Fruit fly (Drosophila melanogaster) whole organism, adult: ENCODE data around the gene LSm3.
A peak's percentile ranks its signal among the peaks of the same experiment; 100 is the strongest.

Experiments
- CG11617 ChIP-seq: fragments of 200-800 bp; sonication (Bioruptor generic); optimal IDR thresholded peaks from 2 replicates; lab custom pipeline; 2017; ENCODE audit warnings: mild to moderate bottlenecking, missing biosample characterization, missing genetic modification reagents, missing genetic modification characterization
- Clk ChIP-seq: fragments of 200-800 bp; sonication (Bioruptor generic); optimal IDR thresholded peaks from 2 replicates; lab custom pipeline; 2017; ENCODE audit warnings: missing biosample characterization, missing genetic modification characterization
- Crg-1 ChIP-seq: fragments of 200-800 bp; sonication (Bioruptor generic); optimal IDR thresholded peaks from 2 replicates; lab custom pipeline; 2016; ENCODE audit warnings: missing biosample characterization, missing genetic modification characterization

DNA sequence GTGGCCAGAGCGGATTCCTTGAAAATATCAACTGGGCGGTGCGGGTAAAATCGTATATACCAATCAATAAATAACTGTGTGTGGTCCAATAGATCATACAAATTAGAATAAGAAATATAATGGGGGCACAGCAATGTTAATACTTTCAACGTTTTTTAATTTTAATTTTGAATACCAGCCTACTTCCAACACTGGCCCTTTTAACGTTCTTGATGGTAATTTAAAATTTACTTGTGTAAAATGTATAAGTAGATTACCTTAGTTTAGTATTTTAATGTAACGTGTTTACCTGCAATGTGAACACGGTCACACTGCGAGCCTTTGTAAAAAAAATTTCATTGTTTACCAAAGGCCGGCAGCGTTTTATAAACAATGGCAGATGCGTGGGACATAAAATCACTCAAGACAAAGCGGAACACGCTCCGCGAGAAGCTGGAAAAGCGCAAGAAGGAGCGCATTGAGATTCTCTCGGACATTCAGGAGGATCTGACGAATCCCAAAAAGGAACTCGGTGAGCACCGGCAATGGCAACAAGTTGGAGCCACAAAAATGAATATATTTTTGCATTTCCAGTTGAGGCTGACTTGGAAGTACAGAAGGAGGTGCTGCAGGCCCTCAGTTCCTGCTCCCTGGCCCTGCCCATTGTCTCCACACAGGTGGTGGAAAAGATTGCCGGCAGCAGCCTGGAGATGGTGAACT lies 35.9 kb downstream of the LSm3 start, which contains the start of the genes KrT95D and Mettl3:
- TF ChIP-seq CG11617 (GFP tag; lab: Kevin White, UChicago) (peak; percentile 39), Clk (GFP tag; lab: Kevin White, UChicago) (no peak), Crg-1 (GFP tag; lab: Kevin White, UChicago) (peak; percentile 36)
